Worm (Caenorhabditis elegans) whole organism, L3 larva: ENCODE results near the gene C45B2.8.

Experiments used
- jun-1 ChIP-seq: fragments of 150-350 bp; optimal IDR thresholded peaks from 2 replicates; lab custom pipeline; 2014; ENCODE audit warnings: missing biosample characterization, missing genetic modification reagents, missing genetic modification characterization
- pha-4 ChIP-seq: fragments of 150-350 bp; optimal IDR thresholded peaks from 2 replicates; lab custom pipeline; 2014; ENCODE audit warnings: missing biosample characterization, missing genetic modification reagents, missing genetic modification characterization
- skn-1 ChIP-seq: fragments of 150-350 bp; optimal IDR thresholded peaks from 2 replicates; lab custom pipeline; 2014; ENCODE audit warnings: missing biosample characterization, missing genetic modification characterization
- zag-1 ChIP-seq: fragments of 150-350 bp; optimal IDR thresholded peaks from 2 replicates; lab custom pipeline; 2014; ENCODE audit warnings: missing biosample characterization, missing genetic modification characterization

- no peak for TF ChIP-seq zag-1
- TF ChIP-seq jun-1 (tag; lab: Kevin White, UChicago): no peak
- TF ChIP-seq pha-4: no peak
- TF ChIP-seq skn-1: no peak
Measured at ce11 chrX:6041094-6041441, 46.7 kb upstream of the C45B2.8 start.
